Fruit fly (Drosophila melanogaster) whole organism, adult: ENCODE measurements around the gene CG13694.

ENCODE experiments used
- CG11617 ChIP-seq: fragments of 200-800 bp; sonication (Bioruptor generic); optimal IDR thresholded peaks from 2 replicates; lab custom pipeline; 2017; ENCODE audit warnings: mild to moderate bottlenecking, missing biosample characterization, missing genetic modification reagents, missing genetic modification characterization
- CG12768 ChIP-seq: fragments of 200-800 bp; sonication (Bioruptor generic); optimal IDR thresholded peaks from 2 replicates; lab custom pipeline; 2017; ENCODE audit warnings: missing biosample characterization, missing genetic modification characterization, mild to moderate bottlenecking, moderate library complexity, missing genetic modification reagents
- CG14711 ChIP-seq: fragments of 200-800 bp; sonication (Bioruptor generic); optimal IDR thresholded peaks from 2 replicates; lab custom pipeline; 2018; ENCODE audit warnings: missing biosample characterization, mild to moderate bottlenecking, missing genetic modification characterization, moderate library complexity
- CG1620 ChIP-seq: fragments of 200-800 bp; sonication (Bioruptor generic); optimal IDR thresholded peaks from 2 replicates; lab custom pipeline; 2016; ENCODE audit warnings: missing biosample characterization, missing genetic modification characterization
- Clk ChIP-seq: fragments of 200-800 bp; sonication (Bioruptor generic); optimal IDR thresholded peaks from 2 replicates; lab custom pipeline; 2017; ENCODE audit warnings: missing biosample characterization, missing genetic modification characterization
- Hr96 ChIP-seq: fragments of 200-800 bp; sonication (Bioruptor generic); optimal IDR thresholded peaks from 2 replicates; lab custom pipeline; 2016; ENCODE audit warnings: missing biosample characterization, missing genetic modification characterization
- cic ChIP-seq: fragments of 200-800 bp; sonication (Bioruptor generic); optimal IDR thresholded peaks from 2 replicates; lab custom pipeline; 2017; ENCODE audit warnings: missing biosample characterization, mild to moderate bottlenecking, missing genetic modification characterization, moderate library complexity
- kay ChIP-seq: fragments of 200-800 bp; sonication (Bioruptor generic); peaks from one replicate; lab custom pipeline; 2016; ENCODE audit warnings: missing biosample characterization, missing genetic modification characterization, borderline replicate concordance
- ovo ChIP-seq: fragments of 200-800 bp; sonication (Bioruptor generic); optimal IDR thresholded peaks from 2 replicates; lab custom pipeline; 2016; ENCODE audit warnings: missing biosample characterization, missing genetic modification characterization
- toe ChIP-seq: fragments of 200-800 bp; sonication (Bioruptor generic); optimal IDR thresholded peaks from 2 replicates; lab custom pipeline; 2016; ENCODE audit warnings: missing biosample characterization, missing genetic modification characterization

DNA sequence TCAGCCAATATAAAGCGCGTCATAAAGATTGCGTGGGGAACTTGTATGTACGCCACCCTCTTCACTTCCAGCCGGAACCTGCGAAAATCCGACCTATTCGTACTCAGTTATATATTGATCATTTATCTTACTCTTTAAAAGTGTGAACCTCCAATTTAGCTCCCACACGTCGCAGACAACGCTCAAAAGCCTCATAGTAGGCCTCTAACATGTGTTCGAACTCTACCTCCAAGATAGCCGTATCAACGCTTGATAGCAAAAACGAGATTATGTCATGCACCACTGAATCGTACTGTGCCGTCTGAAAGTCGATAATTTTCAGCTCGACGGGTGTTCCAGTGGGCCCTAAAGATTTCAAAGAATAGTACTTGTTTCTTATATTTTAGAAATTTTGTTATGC, 23.3 kb upstream of the CG13694 start:
- TF ChIP-seq CG14711 (tag; lab: Kevin White, UChicago) (no peak), kay (no peak), Hr96 (GFP tag; lab: Kevin White, UChicago) (no peak), cic (GFP tag; lab: Kevin White, UChicago) (peak; percentile 37), ovo (no peak), CG1620 (GFP tag; lab: Kevin White, UChicago) (no peak), CG11617 (GFP tag; lab: Kevin White, UChicago) (no peak), Clk (GFP tag; lab: Kevin White, UChicago) (no peak), CG12768 (GFP tag; lab: Kevin White, UChicago) (peak; percentile 27), toe (GFP tag; lab: Kevin White, UChicago) (no peak)
